Worm (Caenorhabditis elegans) whole organism, L2 larva: ENCODE data around the gene T04H1.12.
A peak's percentile ranks its signal among the peaks of the same experiment; 100 is the strongest.

Experiments used
- aly-2 ChIP-seq: fragments of 150-350 bp; optimal IDR thresholded peaks from 2 replicates; lab custom pipeline; 2014; ENCODE audit warnings: missing biosample characterization, missing genetic modification characterization
- gmeb-1 ChIP-seq: fragments of 150-350 bp; optimal IDR thresholded peaks from 2 replicates; lab custom pipeline; 2014; ENCODE audit warnings: missing biosample characterization, missing genetic modification characterization
- lin-13 ChIP-seq: fragments of 150-350 bp; optimal IDR thresholded peaks from 2 replicates; lab custom pipeline; 2014; ENCODE audit warnings: missing biosample characterization, missing genetic modification reagents, missing genetic modification characterization
- mbf-1 ChIP-seq: sonication (generic microtip); optimal IDR thresholded peaks from 2 replicates; lab custom pipeline; 2017; ENCODE audit warnings: missing biosample characterization, missing genetic modification characterization
- nhr-11 ChIP-seq: fragments of 150-350 bp; optimal IDR thresholded peaks from 2 replicates; lab custom pipeline; 2014; ENCODE audit warnings: missing biosample characterization, missing genetic modification characterization
- nhr-12 ChIP-seq: fragments of 150-350 bp; optimal IDR thresholded peaks from 2 replicates; lab custom pipeline; 2014; ENCODE audit warnings: missing biosample characterization, missing genetic modification characterization
- nhr-129 ChIP-seq: fragments of 150-350 bp; optimal IDR thresholded peaks from 2 replicates; lab custom pipeline; 2014; ENCODE audit warnings: missing biosample characterization, missing genetic modification characterization
- nhr-77 ChIP-seq: fragments of 150-350 bp; optimal IDR thresholded peaks from 2 replicates; lab custom pipeline; 2014; ENCODE audit warnings: missing biosample characterization, missing genetic modification characterization
- ztf-11 ChIP-seq: sonication (generic microtip); optimal IDR thresholded peaks from 2 replicates; lab custom pipeline; 2017; ENCODE audit warnings: missing biosample characterization, missing genetic modification characterization

- no peak for TF ChIP-seq aly-2 (tag; lab: Kevin White, UChicago)
- no peak for TF ChIP-seq nhr-11 (tag; lab: Kevin White, UChicago)
- TF ChIP-seq mbf-1 (tag; lab: Kevin White, UChicago) = no peak
- no peak for TF ChIP-seq nhr-129 (tag; lab: Kevin White, UChicago)
- TF ChIP-seq nhr-12 (tag; lab: Kevin White, UChicago) = no peak
- no peak for TF ChIP-seq nhr-77
- peak; percentile 22 for TF ChIP-seq gmeb-1 (tag; lab: Kevin White, UChicago)
- TF ChIP-seq ztf-11 (tag; lab: Kevin White, UChicago) = no peak
- TF ChIP-seq lin-13 (GFP tag; lab: Kevin White, UChicago) = no peak
Measured at ce11 chrV:12296122-12296521, 40.7 kb downstream of the T04H1.12 start.
